Worm (Caenorhabditis elegans) whole organism, L1 larva: ENCODE measurements around the gene ZK1240.8.

ENCODE experiments used
- C04F5.9 ChIP-seq: sonication (generic microtip); optimal IDR thresholded peaks from 2 replicates; lab custom pipeline; 2016; ENCODE audit warnings: missing genetic modification characterization, missing compliant biosample characterization
- C16A3.4 ChIP-seq: fragments of 150-350 bp; optimal IDR thresholded peaks from 2 replicates; lab custom pipeline; 2014; ENCODE audit warnings: missing biosample characterization, missing genetic modification characterization
- C34B4.2 ChIP-seq: sonication (generic microtip); optimal IDR thresholded peaks from 2 replicates; lab custom pipeline; 2017; ENCODE audit warnings: mild to moderate bottlenecking, missing genetic modification characterization, missing compliant biosample characterization
- aha-1 ChIP-seq: fragments of 150-350 bp; optimal IDR thresholded peaks from 2 replicates; lab custom pipeline; 2014; ENCODE audit warnings: missing biosample characterization, missing genetic modification characterization
- aly-2 ChIP-seq: fragments of 150-350 bp; optimal IDR thresholded peaks from 2 replicates; lab custom pipeline; 2014; ENCODE audit warnings: missing biosample characterization, missing genetic modification characterization
- blmp-1 ChIP-seq: fragments of 150-350 bp; optimal IDR thresholded peaks from 2 replicates; lab custom pipeline; 2014; ENCODE audit warnings: missing biosample characterization, missing genetic modification characterization
- ces-1 ChIP-seq: fragments of 150-350 bp; optimal IDR thresholded peaks from 2 replicates; lab custom pipeline; 2014; ENCODE audit warnings: missing biosample characterization, missing genetic modification reagents, missing genetic modification characterization
- dsc-1 ChIP-seq: sonication (generic microtip); optimal IDR thresholded peaks from 2 replicates; lab custom pipeline; 2016; ENCODE audit warnings: mild to moderate bottlenecking, missing genetic modification characterization, missing compliant biosample characterization
- efl-1 ChIP-seq, 4 experiments: fragments of 150-350 bp; optimal IDR thresholded peaks in 3 of 4; peaks in 1 of 4; 1 replicate in 1 of 4; 2 replicates in 3 of 4; lab custom pipeline; 2014; ENCODE audit warnings: missing biosample characterization in 2 of 4, missing genetic modification characterization in 2 of 4, missing genetic modification reagents in 2 of 4
- efl-3 ChIP-seq: fragments of 200-800 bp; sonication (Bioruptor generic); optimal IDR thresholded peaks from 2 replicates; lab custom pipeline; 2018; ENCODE audit warnings: mild to moderate bottlenecking, missing genetic modification characterization, missing compliant biosample characterization
- egl-13 ChIP-seq: sonication (generic microtip); optimal IDR thresholded peaks from 2 replicates; lab custom pipeline; 2016; ENCODE audit warnings: missing genotype, missing genetic modification reagents, missing genetic modification characterization, missing compliant biosample characterization
- egl-27 ChIP-seq, 2 experiments: fragments of 150-350 bp in 1 of 2; sonication (generic microtip); optimal IDR thresholded peaks; 3 replicates each; lab custom pipeline; 2017 to 2018; ENCODE audit warnings: missing biosample characterization in 2 of 2, missing genetic modification characterization in 2 of 2, missing genetic modification reagents in 2 of 2
- elt-3 ChIP-seq, 6 experiments: fragments of 150-350 bp in 1 of 6; sonication (generic microtip); optimal IDR thresholded peaks; 2 replicates each; lab custom pipeline; 2017 to 2018; ENCODE audit warnings: missing biosample characterization in 6 of 6, missing genetic modification characterization in 6 of 6, inconsistent platforms in 1 of 6
- grh-1 ChIP-seq: fragments of 200-800 bp; sonication (Bioruptor generic); IDR thresholded peaks from 2 replicates; pipeline ENCODE4 v1.3.6; 2022; ENCODE audit warnings: missing genetic modification reagents, missing genetic modification characterization, missing compliant biosample characterization
- hlh-4 ChIP-seq: sonication (generic microtip); optimal IDR thresholded peaks from 2 replicates; lab custom pipeline; 2016; ENCODE audit warnings: mild to moderate bottlenecking, missing genetic modification characterization, missing compliant biosample characterization
- isw-1 ChIP-seq: fragments of 200-800 bp; sonication (Bioruptor generic); IDR thresholded peaks from 2 replicates; pipeline ENCODE4 v1.3.6; 2022; ENCODE audit warnings: missing genetic modification characterization, missing compliant biosample characterization
- lin-15B ChIP-seq: fragments of 150-350 bp; sonication (generic microtip); optimal IDR thresholded peaks from 3 replicates; lab custom pipeline; 2014; ENCODE audit warnings: missing biosample characterization, missing genetic modification characterization
- lir-3 ChIP-seq: sonication (generic microtip); optimal IDR thresholded peaks from 2 replicates; lab custom pipeline; 2016; ENCODE audit warnings: mild to moderate bottlenecking, missing genetic modification characterization, moderate library complexity, missing compliant biosample characterization; ENCODE audit not compliant: poor library complexity
- mab-9 ChIP-seq: fragments of 200-800 bp; sonication (Bioruptor generic); IDR thresholded peaks from 2 replicates; pipeline ENCODE4 v1.3.6; 2022; ENCODE audit warnings: missing genetic modification reagents, missing genetic modification characterization, missing compliant biosample characterization
- mef-2 ChIP-seq: fragments of 150-350 bp; optimal IDR thresholded peaks from 2 replicates; lab custom pipeline; 2014; ENCODE audit warnings: missing biosample characterization, missing genetic modification characterization
- mep-1 ChIP-seq: fragments of 150-350 bp; optimal IDR thresholded peaks from 2 replicates; lab custom pipeline; 2014; ENCODE audit warnings: missing biosample characterization, missing genetic modification characterization
- nhr-237 ChIP-seq: fragments of 150-350 bp; optimal IDR thresholded peaks from 2 replicates; lab custom pipeline; 2014; ENCODE audit warnings: missing biosample characterization, missing genetic modification characterization
- nhr-28 ChIP-seq: fragments of 150-350 bp; optimal IDR thresholded peaks from 2 replicates; lab custom pipeline; 2014; ENCODE audit warnings: missing biosample characterization, missing genetic modification characterization
- nhr-71 ChIP-seq: sonication (generic microtip); optimal IDR thresholded peaks from 2 replicates; lab custom pipeline; 2016; ENCODE audit warnings: mild to moderate bottlenecking, missing genetic modification characterization, moderate library complexity, missing compliant biosample characterization
- nhr-76 ChIP-seq: sonication (generic microtip); optimal IDR thresholded peaks from 2 replicates; lab custom pipeline; 2017; ENCODE audit warnings: missing biosample characterization, missing genetic modification characterization
- nhr-77 ChIP-seq: fragments of 150-350 bp; optimal IDR thresholded peaks from 2 replicates; lab custom pipeline; 2014; ENCODE audit warnings: missing biosample characterization, missing genetic modification characterization
- pqm-1 ChIP-seq: sonication (generic microtip); optimal IDR thresholded peaks from 3 replicates; lab custom pipeline; 2017; ENCODE audit warnings: missing biosample characterization, missing genetic modification characterization
- skn-1 ChIP-seq: fragments of 150-350 bp; optimal IDR thresholded peaks from 2 replicates; lab custom pipeline; 2014; ENCODE audit warnings: missing biosample characterization, missing genetic modification characterization
- sox-4 ChIP-seq: sonication (generic microtip); optimal IDR thresholded peaks from 2 replicates; lab custom pipeline; 2016; ENCODE audit warnings: missing genetic modification characterization, missing compliant biosample characterization
- sup-37 ChIP-seq: fragments of 200-800 bp; sonication (Bioruptor generic); optimal IDR thresholded peaks from 2 replicates; lab custom pipeline; 2018; ENCODE audit warnings: mild to moderate bottlenecking, missing genetic modification characterization, missing compliant biosample characterization
- unc-30 ChIP-seq: sonication (generic microtip); optimal IDR thresholded peaks from 2 replicates; lab custom pipeline; 2017; ENCODE audit warnings: missing biosample characterization, missing genetic modification characterization
- vab-15 ChIP-seq: sonication (generic microtip); optimal IDR thresholded peaks from 2 replicates; lab custom pipeline; 2017; ENCODE audit warnings: missing genotype, mild to moderate bottlenecking, missing genetic modification characterization, missing compliant biosample characterization
- xbp-1 ChIP-seq: sonication (generic microtip); optimal IDR thresholded peaks from 2 replicates; lab custom pipeline; 2016; ENCODE audit warnings: missing genetic modification characterization, missing compliant biosample characterization
- zag-1 ChIP-seq: fragments of 150-350 bp; optimal IDR thresholded peaks from 2 replicates; lab custom pipeline; 2014; ENCODE audit warnings: missing biosample characterization, missing genetic modification characterization
- zip-4 ChIP-seq: fragments of 200-800 bp; sonication (Bioruptor generic); optimal IDR thresholded peaks from 2 replicates; lab custom pipeline; 2018; ENCODE audit warnings: mild to moderate bottlenecking, missing genetic modification characterization, moderate library complexity, missing compliant biosample characterization
- ztf-11 ChIP-seq, 2 experiments: sonication (generic microtip); optimal IDR thresholded peaks; 2 replicates each; lab custom pipeline; 2016 to 2017; ENCODE audit warnings: missing genetic modification characterization in 2 of 2, missing biosample characterization in 1 of 2, missing compliant biosample characterization in 1 of 2

The ZK1240.8 gene

DNA sequence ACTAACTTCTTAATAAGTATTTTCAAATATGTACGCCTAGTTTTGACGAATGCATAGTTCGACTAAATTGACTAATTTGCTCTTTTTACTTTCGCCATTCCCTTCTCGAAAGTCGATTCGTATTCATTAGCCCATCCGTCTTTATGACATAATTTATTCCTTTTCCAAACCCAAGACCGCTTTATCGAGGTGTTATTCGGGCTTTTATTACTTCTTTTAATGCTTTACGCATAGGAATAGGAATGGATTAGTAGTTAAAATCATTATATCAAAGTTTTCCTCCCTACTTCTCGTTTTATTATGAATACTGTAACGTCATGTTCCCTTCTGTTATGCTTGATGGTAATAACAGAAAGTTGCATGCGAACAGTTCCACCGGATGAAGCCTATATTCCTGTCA, 46.1 kb upstream of the ZK1240.8 start, which contains the start of gene F16G10.2:
TSS of gene F16G10.2 (plus strand) at position 301 of the 400 bp plus-strand sequence.
- TF ChIP-seq nhr-76 (no peak), mef-2 (tag; lab: Kevin White, UChicago) (no peak), blmp-1 (tag; lab: Kevin White, UChicago) (no peak), elt-3 (tag; optimal IDR thresholded peaks at IDR 0.05; lab: Kevin White, UChicago) (no peak), nhr-71 (tag; lab: Kevin White, UChicago) (no peak), mep-1 (tag; lab: Kevin White, UChicago) (no peak), C04F5.9 (tag; lab: Kevin White, UChicago) (no peak)

- TF ChIP-seq efl-1 (optimal IDR thresholded peaks at IDR 0.05; lab: Kevin White, UChicago) (no peak), efl-1 (GFP tag; optimal IDR thresholded peaks at IDR 0.05 in 1 of 2; lab: Kevin White, UChicago) (peak in 1 of 2 experiments; percentile 27), pqm-1 (tag; lab: Kevin White, UChicago) (no peak)
Measured at ce11 chrII:2372090-2372489, 43.2 kb upstream of the ZK1240.8 start, which contains the start of gene F16G10.3. TSS of gene F16G10.3 (plus strand) at chrII:2372390.

- TF ChIP-seq mab-9 (no peak), egl-27 (tag; optimal IDR thresholded peaks at IDR 0.05; lab: Kevin White, UChicago) (no peak), lin-15B (tag; lab: Kevin White, UChicago) (no peak), C16A3.4 (tag; lab: Kevin White, UChicago) (no peak), ces-1 (GFP tag; lab: Kevin White, UChicago) (no peak), hlh-4 (no peak), unc-30 (tag; lab: Kevin White, UChicago) (no peak), skn-1 (tag; lab: Kevin White, UChicago) (no peak), egl-13 (tag; lab: Kevin White, UChicago) (no peak), vab-15 (no peak), isw-1 (no peak), elt-3 (tag; optimal IDR thresholded peaks at IDR 0.05; lab: Kevin White, UChicago) (no peak), aha-1 (tag; lab: Kevin White, UChicago) (no peak), lir-3 (tag; lab: Kevin White, UChicago) (no peak)
Measured at ce11 chrII:2368956-2369355, 40.1 kb upstream of the ZK1240.8 start, which contains the start of gene hpo-25. TSS of gene hpo-25 (plus strand) at chrII:2369256.

DNA sequence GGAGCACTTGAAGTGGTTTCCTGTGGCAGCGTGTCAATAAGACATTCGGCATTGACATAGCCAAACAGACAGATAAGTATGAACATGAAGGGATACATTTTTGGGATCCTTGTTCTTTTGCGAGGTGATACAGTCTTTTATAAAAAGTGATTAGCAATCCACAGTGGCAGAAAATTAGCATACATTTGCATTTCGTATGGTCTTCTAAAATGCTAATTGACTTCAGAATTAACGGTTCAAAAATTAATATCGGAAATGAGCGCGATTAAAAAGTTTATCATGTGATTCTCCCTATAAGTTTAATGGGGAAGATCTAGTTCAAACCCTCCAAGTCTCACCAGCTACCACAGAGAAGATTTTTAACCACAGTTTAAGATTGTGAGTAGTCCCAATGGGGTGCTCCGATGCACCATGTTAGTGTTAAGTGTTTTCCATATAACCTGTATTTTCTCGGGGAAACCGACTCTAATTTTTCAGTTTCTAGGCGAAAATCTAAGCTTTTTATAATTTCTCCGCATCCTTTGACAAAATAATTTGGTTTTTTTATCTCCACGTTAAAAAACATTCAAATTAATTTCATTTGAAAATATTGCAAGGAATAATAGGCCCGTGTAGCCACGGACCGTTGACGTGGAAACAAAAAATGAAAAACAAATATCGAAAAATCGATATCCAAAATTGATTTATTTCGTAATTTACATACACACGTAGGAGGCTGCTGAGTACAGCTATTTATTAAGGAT, 37.9 kb upstream of the ZK1240.8 start, which contains the start of the genes F43C11.12 and F16G10.5:
TSS of gene F43C11.12 (minus strand) at position 101 of the 743 bp plus-strand sequence.
TSS of gene F16G10.5 (plus strand) at position 693 of the 743 bp plus-strand sequence.
- TF ChIP-seq aly-2 (no peak), nhr-77 (no peak), C34B4.2 (tag; lab: Kevin White, UChicago) (no peak), pqm-1 (tag; lab: Kevin White, UChicago) (no peak), sox-4 (tag; lab: Kevin White, UChicago) (no peak), grh-1 (GFP tag; lab: Robert Waterston, UW) (no peak), ztf-11 (tag; optimal IDR thresholded peaks at IDR 0.05; lab: Kevin White, UChicago) (no peak), nhr-237 (tag; lab: Kevin White, UChicago) (no peak), efl-1 (optimal IDR thresholded peaks at IDR 0.05; lab: Kevin White, UChicago) (no peak), efl-1 (GFP tag; optimal IDR thresholded peaks at IDR 0.05 in 1 of 2; lab: Kevin White, UChicago) (no peak), sup-37 (GFP tag; lab: Kevin White, UChicago) (no peak), xbp-1 (tag; lab: Kevin White, UChicago) (no peak), zip-4 (GFP tag; lab: Kevin White, UChicago) (no peak), efl-3 (GFP tag; lab: Kevin White, UChicago) (no peak), zag-1 (tag; lab: Kevin White, UChicago) (no peak), dsc-1 (no peak), nhr-28 (no peak)
